Worm (Caenorhabditis elegans) whole organism, dauer: ENCODE data around the gene C17F4.3.

Experiments used
- unc-62 ChIP-seq: sonication (generic microtip); optimal IDR thresholded peaks from 2 replicates; lab custom pipeline; 2017; ENCODE audit warnings: missing biosample characterization, missing genetic modification reagents, missing genetic modification characterization

C17F4.3 gene

ce11 chrII:3222686-3223085, 17.6 kb upstream of the C17F4.3 start, which contains the start of gene ZC239.13:
ZC239.13 (minus strand) TSS chrII:3222839.
- no peak for TF ChIP-seq unc-62 (GFP tag; lab: Kevin White, UChicago)

ce11 chrII:3224631-3225030, 15.7 kb upstream of the C17F4.3 start, which contains the start of gene ZC239.15:
ZC239.15 (minus strand) TSS chrII:3224731.
- no peak for TF ChIP-seq unc-62 (GFP tag; lab: Kevin White, UChicago)

- TF ChIP-seq unc-62 (GFP tag; lab: Kevin White, UChicago), result no peak
Observed at ce11 chrII:3225200-3225599, 15.1 kb upstream of the C17F4.3 start, which contains the start of gene ZC239.16. ZC239.16 (minus strand) TSS chrII:3225319.

- no peak for TF ChIP-seq unc-62 (GFP tag; lab: Kevin White, UChicago)
Observed at ce11 chrII:3225780-3226179, 14.5 kb upstream of the C17F4.3 start, which contains the start of gene ZC239.17. ZC239.17 (minus strand) TSS chrII:3225880.

- no peak for TF ChIP-seq unc-62 (GFP tag; lab: Kevin White, UChicago)
Observed at ce11 chrII:3230422-3230821, 9.9 kb upstream of the C17F4.3 start, which contains the start of gene srh-297. srh-297 (minus strand) TSS chrII:3230522.

ce11 chrII:3234725-3235124, 5.6 kb upstream of the C17F4.3 start, which contains the start of gene C17F4.8:
C17F4.8 (minus strand) TSS chrII:3234825.
- no peak for TF ChIP-seq unc-62 (GFP tag; lab: Kevin White, UChicago)

- TF ChIP-seq unc-62 (GFP tag; lab: Kevin White, UChicago), result no peak
Observed at ce11 chrII:3237038-3237521, 3.2 kb upstream of the C17F4.3 start, which contains the start of the genes srz-67 and C17F4.11. srz-67 (minus strand) TSS chrII:3237138. C17F4.11 (plus strand) TSS chrII:3237471.

ce11 chrII:3241842-3242241, 1.5 kb downstream of the C17F4.3 start:
- no peak for TF ChIP-seq unc-62 (GFP tag; lab: Kevin White, UChicago)

- no peak for TF ChIP-seq unc-62 (GFP tag; lab: Kevin White, UChicago)
Observed at ce11 chrII:3244070-3244469, 3.8 kb downstream of the C17F4.3 start, which contains the start of gene C17F4.12. C17F4.12 (minus strand) TSS chrII:3244170.

- no peak for TF ChIP-seq unc-62 (GFP tag; lab: Kevin White, UChicago)
Observed at ce11 chrII:3244758-3245157, 4.5 kb downstream of the C17F4.3 start.

- no peak for TF ChIP-seq unc-62 (GFP tag; lab: Kevin White, UChicago)
Observed at ce11 chrII:3245836-3246235, 5.5 kb downstream of the C17F4.3 start, which contains the start of gene C17F4.7. C17F4.7 (minus strand) TSS chrII:3246015.

ce11 chrII:3247556-3247955, 7.2 kb downstream of the C17F4.3 start:
- TF ChIP-seq unc-62 (GFP tag; lab: Kevin White, UChicago), result no peak

ce11 chrII:3248043-3248718, 7.9 kb downstream of the C17F4.3 start, which contains the start of the genes fbxc-50 and C17F4.2:
fbxc-50 (minus strand) TSS chrII:3248123.
C17F4.2 (plus strand) TSS chrII:3248668.
- no peak for TF ChIP-seq unc-62 (GFP tag; lab: Kevin White, UChicago)

- no peak for TF ChIP-seq unc-62 (GFP tag; lab: Kevin White, UChicago)
Observed at ce11 chrII:3249406-3249805, 9.1 kb downstream of the C17F4.3 start, which contains the start of gene clec-124. clec-124 (plus strand) TSS chrII:3249706.

- no peak for TF ChIP-seq unc-62 (GFP tag; lab: Kevin White, UChicago)
Observed at ce11 chrII:3250195-3250594, 9.9 kb downstream of the C17F4.3 start.

- no peak for TF ChIP-seq unc-62 (GFP tag; lab: Kevin White, UChicago)
Observed at ce11 chrII:3251782-3252181, 11.5 kb downstream of the C17F4.3 start.
